Worm (Caenorhabditis elegans): ENCODE data around the gene btbd-10.

Gene btbd-10

ce11 chrII:4904277-4904676 is 531 bp upstream of the btbd-10 start (continued):
- peak; percentile 1 for TF ChIP-seq ets-4 (tag; optimal IDR thresholded peaks at IDR 0.05)
- no peak for TF ChIP-seq unc-86 (tag; optimal IDR thresholded peaks at IDR 0.05)
- no peak for TF ChIP-seq mec-3 (tag; optimal IDR thresholded peaks at IDR 0.05; ENCODE audit: borderline replicate concordance)
- TF ChIP-seq ceh-30 (tag; optimal IDR thresholded peaks at IDR 0.05) = peak; percentile 47
- no peak for TF ChIP-seq T23F11.4 (GFP tag; optimal IDR thresholded peaks at IDR 0.05)
- no peak for TF ChIP-seq odd-2 (tag; optimal IDR thresholded peaks at IDR 0.05)
- no peak for TF ChIP-seq ama-1 (optimal IDR thresholded peaks at IDR 0.05)
- TF ChIP-seq rnt-1 (tag; optimal IDR thresholded peaks at IDR 0.05) = peak; percentile 70
- TF ChIP-seq fkh-10 (GFP tag; optimal IDR thresholded peaks at IDR 0.05) = no peak
- TF ChIP-seq pros-1 (tag; optimal IDR thresholded peaks at IDR 0.05) = no peak
- TF ChIP-seq syd-9 (tag; optimal IDR thresholded peaks at IDR 0.05) = no peak
- TF ChIP-seq elt-4 (tag; optimal IDR thresholded peaks at IDR 0.05) = no peak
- no peak for TF ChIP-seq hlh-8 (tag; optimal IDR thresholded peaks at IDR 0.05)
- no peak for TF ChIP-seq ceh-6 (GFP tag; optimal IDR thresholded peaks at IDR 0.05)
- no peak for TF ChIP-seq nhr-232 (tag; optimal IDR thresholded peaks at IDR 0.05)
- TF ChIP-seq hlh-6 (tag; optimal IDR thresholded peaks at IDR 0.05) = no peak
- TF ChIP-seq ahr-1 (tag; optimal IDR thresholded peaks at IDR 0.05) = no peak
- TF ChIP-seq pag-3 (tag; optimal IDR thresholded peaks at IDR 0.05; ENCODE audit: borderline replicate concordance) = no peak
- peak; percentile 64 for TF ChIP-seq ceh-31 (tag; optimal IDR thresholded peaks at IDR 0.05)
- TF ChIP-seq npax-4 (tag; optimal IDR thresholded peaks at IDR 0.05) = no peak

DNA sequence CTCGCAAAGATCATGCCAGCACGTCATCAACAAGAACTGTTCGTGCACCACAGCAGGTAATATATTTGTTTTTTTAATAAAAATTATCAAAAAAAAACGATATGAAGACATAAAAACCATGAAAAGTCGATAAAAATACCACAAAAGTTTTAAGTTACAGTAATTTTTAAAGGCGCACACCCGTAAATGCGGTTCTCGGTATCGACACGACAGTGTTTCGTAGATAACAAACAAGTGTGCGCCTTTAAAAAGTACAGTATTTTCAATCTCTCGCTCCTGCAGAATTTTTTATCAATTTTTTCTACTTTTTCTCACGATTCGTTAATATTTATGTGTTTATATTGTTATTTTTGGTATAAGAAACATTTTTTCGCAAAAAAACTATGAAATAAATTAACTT is 523 bp downstream of the btbd-10 start:
- no peak for TF ChIP-seq pros-1 (tag; optimal IDR thresholded peaks at IDR 0.05)
- no peak for TF ChIP-seq hlh-6 (tag; optimal IDR thresholded peaks at IDR 0.05)
- TF ChIP-seq ama-1 (optimal IDR thresholded peaks at IDR 0.05) = no peak
- TF ChIP-seq fax-1 (tag; optimal IDR thresholded peaks at IDR 0.05) = no peak
- no peak for TF ChIP-seq ztf-16 (tag; optimal IDR thresholded peaks at IDR 0.05)
- TF ChIP-seq unc-3 (GFP tag; conservative IDR thresholded peaks at IDR 0.05) = no peak
- TF ChIP-seq unc-3 (tag; optimal IDR thresholded peaks at IDR 0.05) = no peak
- no peak for TF ChIP-seq elt-4 (tag; optimal IDR thresholded peaks at IDR 0.05)

DNA sequence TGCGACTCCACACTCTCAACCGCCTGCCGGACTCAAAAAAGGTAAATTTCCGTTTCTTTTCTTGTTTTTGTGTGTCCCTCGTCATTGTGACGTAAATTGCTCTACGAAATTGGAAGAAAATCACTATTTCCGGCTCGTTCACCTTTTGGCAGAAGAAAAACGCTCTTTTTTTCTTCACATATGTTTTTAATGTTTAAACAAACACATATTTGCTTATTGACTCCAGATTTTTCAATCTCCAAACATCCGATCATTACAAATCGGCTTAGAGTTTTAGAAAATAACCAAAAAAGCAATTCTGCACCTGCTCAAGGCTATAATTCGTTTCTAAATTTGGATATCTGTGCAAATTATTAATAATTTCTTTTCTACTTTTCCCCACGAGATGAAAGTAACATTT is 1.1 kb downstream of the btbd-10 start:
- TF ChIP-seq ceh-22 (tag; optimal IDR thresholded peaks at IDR 0.05) (no peak), pag-3 (tag; optimal IDR thresholded peaks at IDR 0.05; ENCODE audit: borderline replicate concordance) (no peak), tbx-2 (tag; optimal IDR thresholded peaks at IDR 0.05) (no peak), elt-4 (tag; optimal IDR thresholded peaks at IDR 0.05) (no peak)

DNA sequence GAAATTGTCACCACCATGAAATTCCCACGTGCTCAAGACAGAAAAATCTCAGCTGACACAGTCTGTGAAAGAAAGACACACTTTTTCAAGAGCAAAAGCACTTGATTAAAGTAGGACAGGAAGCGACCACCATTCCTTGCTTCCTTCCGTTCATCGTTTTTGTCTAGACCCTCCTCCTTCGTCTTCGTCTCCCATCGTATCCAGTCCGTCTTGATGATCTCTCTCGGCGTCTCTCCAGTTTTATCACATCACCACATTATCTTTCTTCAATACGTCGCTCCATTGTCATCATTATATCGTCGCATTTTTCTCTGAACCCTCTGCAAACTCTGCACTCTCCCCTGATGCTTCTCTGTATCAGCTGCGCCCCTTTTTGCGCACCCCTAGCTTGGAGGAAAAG is 3.4 kb downstream of the btbd-10 start:
- TF ChIP-seq ceh-22 (tag; optimal IDR thresholded peaks at IDR 0.05) (peak; percentile 19), elt-2 (tag; optimal IDR thresholded peaks at IDR 0.05) (peak; percentile 22), dve-1 (tag; optimal IDR thresholded peaks at IDR 0.05) (no peak), unc-42 (tag; optimal IDR thresholded peaks at IDR 0.05) (peak; percentile 38), unc-55 (GFP tag; optimal IDR thresholded peaks at IDR 0.05) (peak; percentile 48), fax-1 (tag; optimal IDR thresholded peaks at IDR 0.05) (no peak), nfya-1 (tag; optimal IDR thresholded peaks at IDR 0.05) (no peak), ceh-18 (tag; optimal IDR thresholded peaks at IDR 0.05) (no peak)

- no peak for TF ChIP-seq hlh-30 (tag; optimal IDR thresholded peaks at IDR 0.05; ENCODE audit: insufficient read depth)
- TF ChIP-seq ttx-3 (tag; optimal IDR thresholded peaks at IDR 0.05) = no peak
- TF ChIP-seq ceh-30 (tag; optimal IDR thresholded peaks at IDR 0.05) = no peak
Observed at ce11 chrII:4914214-4914613, 9.4 kb downstream of the btbd-10 start, which contains the start of gene R05F9.11. Gene R05F9.11, minus strand, starts transcription at chrII:4914218.

DNA sequence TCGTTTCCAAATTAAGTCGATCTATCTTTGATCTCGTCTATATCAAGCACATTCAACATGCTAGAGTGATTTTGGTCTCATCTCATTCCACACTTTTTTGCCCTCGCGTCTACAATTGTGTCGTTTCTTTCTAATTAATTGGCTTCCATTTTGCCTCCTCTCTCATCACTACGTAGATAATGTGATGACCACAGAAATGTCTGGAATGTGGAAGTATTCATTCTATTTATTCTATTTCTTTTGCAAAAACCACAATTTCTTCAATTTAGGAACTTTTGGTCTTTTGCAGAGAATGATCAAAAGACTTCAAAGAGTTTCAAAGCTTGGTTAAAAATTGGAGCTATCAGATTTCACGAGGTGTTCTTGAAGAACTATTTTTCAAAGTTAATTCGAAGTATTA is 10.8 kb downstream of the btbd-10 start:
- TF ChIP-seq hlh-6 (tag; optimal IDR thresholded peaks at IDR 0.05) (no peak), unc-86 (tag; optimal IDR thresholded peaks at IDR 0.05) (no peak), fkh-6 (tag; optimal IDR thresholded peaks at IDR 0.05) (no peak), zip-5 (tag; optimal IDR thresholded peaks at IDR 0.05) (no peak), nfya-1 (tag; optimal IDR thresholded peaks at IDR 0.05) (no peak), elt-2 (tag; optimal IDR thresholded peaks at IDR 0.05) (no peak)
